Worm (Caenorhabditis elegans): Measurements from ENCODE around the gene F22B7.3.

- TF ChIP-seq pha-4 (tag; optimal IDR thresholded peaks at IDR 0.05) (no peak), elt-3 (tag; optimal IDR thresholded peaks at IDR 0.05) (no peak), ces-1 (GFP tag; optimal IDR thresholded peaks at IDR 0.05) (no peak), nhr-237 (tag; optimal IDR thresholded peaks at IDR 0.05) (no peak), unc-39 (tag; optimal IDR thresholded peaks at IDR 0.05) (no peak), bed-3 (GFP tag; optimal IDR thresholded peaks at IDR 0.05) (no peak), zip-8 (tag; optimal IDR thresholded peaks at IDR 0.05) (no peak), ceh-83 (GFP tag; optimal IDR thresholded peaks at IDR 0.05) (no peak), mab-5 (tag; optimal IDR thresholded peaks at IDR 0.05) (no peak), flh-1 (GFP tag; optimal IDR thresholded peaks at IDR 0.05) (no peak)
Measured at ce11 chrIII:8654400-8654980, 5.8 kb downstream of the F22B7.3 start.
